Worm (Caenorhabditis elegans) whole organism, late embryonic: ENCODE results near the gene F54D5.5.

Experiments
- C08G9.2 ChIP-seq: sonication (generic microtip); optimal IDR thresholded peaks from 2 replicates; lab custom pipeline; 2016; ENCODE audit warnings: mild to moderate bottlenecking, missing genetic modification characterization, moderate library complexity, missing compliant biosample characterization
- C38D4.7 ChIP-seq: fragments of 200-800 bp; sonication (Bioruptor generic); optimal IDR thresholded peaks from 2 replicates; lab custom pipeline; 2018; ENCODE audit warnings: mild to moderate bottlenecking, missing genetic modification characterization, moderate library complexity, missing compliant biosample characterization
- F13H6.1 ChIP-seq: sonication (generic microtip); optimal IDR thresholded peaks from 2 replicates; lab custom pipeline; 2016; ENCODE audit warnings: missing genetic modification characterization, missing compliant biosample characterization
- K02D7.2 ChIP-seq: sonication (generic microtip); optimal IDR thresholded peaks from 2 replicates; lab custom pipeline; 2017; ENCODE audit warnings: mild to moderate bottlenecking, missing genetic modification characterization, missing compliant biosample characterization
- K09A11.1 ChIP-seq: sonication (generic microtip); optimal IDR thresholded peaks from 2 replicates; lab custom pipeline; 2017; ENCODE audit warnings: antibody characterized with exemption, mild to moderate bottlenecking, missing genetic modification characterization, missing compliant biosample characterization; ENCODE audit not compliant: insufficient read depth
- T23F11.4 ChIP-seq: fragments of 200-800 bp; sonication (Bioruptor generic); optimal IDR thresholded peaks from 2 replicates; lab custom pipeline; 2018; ENCODE audit warnings: mild to moderate bottlenecking, missing genetic modification characterization, missing compliant biosample characterization
- ahr-1 ChIP-seq: sonication (generic microtip); optimal IDR thresholded peaks from 2 replicates; lab custom pipeline; 2016; ENCODE audit warnings: missing genetic modification characterization, missing compliant biosample characterization
- ama-1 ChIP-seq: fragments of 150-350 bp; optimal IDR thresholded peaks from 2 replicates; lab custom pipeline; 2014
- ceh-18 ChIP-seq: sonication (generic microtip); optimal IDR thresholded peaks from 2 replicates; lab custom pipeline; 2016; ENCODE audit warnings: missing genetic modification characterization, missing compliant biosample characterization
- ceh-19 ChIP-seq: fragments of 200-800 bp; sonication (Bioruptor generic); optimal IDR thresholded peaks from 2 replicates; lab custom pipeline; 2018; ENCODE audit warnings: mild to moderate bottlenecking, missing genetic modification characterization, missing compliant biosample characterization
- ceh-22 ChIP-seq: sonication (generic microtip); optimal IDR thresholded peaks from 2 replicates; lab custom pipeline; 2017; ENCODE audit warnings: missing biosample characterization, missing genetic modification characterization
- ceh-30 ChIP-seq: fragments of 150-350 bp; optimal IDR thresholded peaks from 2 replicates; lab custom pipeline; 2014; ENCODE audit warnings: missing biosample characterization, missing genetic modification characterization
- ceh-31 ChIP-seq: sonication (generic microtip); optimal IDR thresholded peaks from 2 replicates; lab custom pipeline; 2016; ENCODE audit warnings: missing genetic modification characterization, missing compliant biosample characterization
- ceh-34 ChIP-seq: sonication (generic microtip); optimal IDR thresholded peaks from 2 replicates; lab custom pipeline; 2016; ENCODE audit warnings: mild to moderate bottlenecking, missing genetic modification characterization, missing compliant biosample characterization
- ceh-45 ChIP-seq: fragments of 200-800 bp; sonication (Bioruptor generic); IDR thresholded peaks from 2 replicates; pipeline ENCODE4 v1.3.6; 2022; ENCODE audit warnings: missing genetic modification reagents, missing genetic modification characterization, missing compliant biosample characterization
- ceh-6 ChIP-seq: fragments of 200-800 bp; sonication (Bioruptor generic); optimal IDR thresholded peaks from 2 replicates; lab custom pipeline; 2018; ENCODE audit warnings: mild to moderate bottlenecking, missing genetic modification characterization, missing compliant biosample characterization
- ceh-9 ChIP-seq: sonication (generic microtip); optimal IDR thresholded peaks from 2 replicates; lab custom pipeline; 2016; ENCODE audit warnings: mild to moderate bottlenecking, missing genetic modification characterization, inconsistent platforms, missing compliant biosample characterization
- dmd-4 ChIP-seq: sonication (generic microtip); optimal IDR thresholded peaks from 2 replicates; lab custom pipeline; 2016; ENCODE audit warnings: borderline replicate concordance, missing genetic modification characterization, missing compliant biosample characterization
- dve-1 ChIP-seq: sonication (generic microtip); optimal IDR thresholded peaks from 2 replicates; lab custom pipeline; 2017; ENCODE audit warnings: antibody characterized with exemption, mild to moderate bottlenecking, missing genetic modification characterization, missing compliant biosample characterization
- elt-2 ChIP-seq: sonication (generic microtip); optimal IDR thresholded peaks from 2 replicates; lab custom pipeline; 2016; ENCODE audit warnings: missing genetic modification reagents, missing genetic modification characterization, missing compliant biosample characterization
- elt-4 ChIP-seq: sonication (generic microtip); optimal IDR thresholded peaks from 2 replicates; lab custom pipeline; 2016; ENCODE audit warnings: missing genetic modification characterization, missing compliant biosample characterization
- ets-4 ChIP-seq: sonication (generic microtip); optimal IDR thresholded peaks from 2 replicates; lab custom pipeline; 2016; ENCODE audit warnings: missing genetic modification characterization, missing compliant biosample characterization
- eyg-1 ChIP-seq: sonication (generic microtip); optimal IDR thresholded peaks from 2 replicates; lab custom pipeline; 2016; ENCODE audit warnings: missing genotype, missing genetic modification characterization, missing compliant biosample characterization
- fax-1 ChIP-seq: sonication (generic microtip); optimal IDR thresholded peaks from 2 replicates; lab custom pipeline; 2016; ENCODE audit warnings: missing genotype, missing genetic modification characterization, missing compliant biosample characterization
- fkh-6 ChIP-seq: sonication (generic microtip); optimal IDR thresholded peaks from 2 replicates; lab custom pipeline; 2016; ENCODE audit warnings: missing genetic modification characterization, missing compliant biosample characterization
- gmeb-2 ChIP-seq: sonication (generic microtip); optimal IDR thresholded peaks from 2 replicates; lab custom pipeline; 2016; ENCODE audit warnings: missing genetic modification characterization, inconsistent platforms, missing compliant biosample characterization
- hlh-13 ChIP-seq: fragments of 200-800 bp; sonication (Bioruptor generic); optimal IDR thresholded peaks from 2 replicates; lab custom pipeline; 2018; ENCODE audit warnings: mild to moderate bottlenecking, missing genetic modification characterization, missing compliant biosample characterization
- hlh-15 ChIP-seq: sonication (generic microtip); optimal IDR thresholded peaks from 2 replicates; lab custom pipeline; 2016; ENCODE audit warnings: missing genetic modification characterization, missing compliant biosample characterization
- hlh-30 ChIP-seq: sonication (generic microtip); optimal IDR thresholded peaks from 2 replicates; lab custom pipeline; 2017; ENCODE audit warnings: antibody characterized with exemption, missing genetic modification characterization, missing compliant biosample characterization; ENCODE audit not compliant: insufficient read depth
- hlh-8 ChIP-seq: sonication (generic microtip); optimal IDR thresholded peaks from 2 replicates; lab custom pipeline; 2016; ENCODE audit warnings: missing genotype, missing genetic modification characterization, missing compliant biosample characterization
- lin-11 ChIP-seq: fragments of 200-800 bp; sonication (Bioruptor generic); optimal IDR thresholded peaks from 2 replicates; lab custom pipeline; 2018; ENCODE audit warnings: mild to moderate bottlenecking, missing genetic modification characterization, missing compliant biosample characterization
- mec-3 ChIP-seq: sonication (generic microtip); optimal IDR thresholded peaks from 2 replicates; lab custom pipeline; 2016; ENCODE audit warnings: borderline replicate concordance, missing genetic modification characterization, missing compliant biosample characterization
- nfya-1 ChIP-seq: sonication (generic microtip); optimal IDR thresholded peaks from 2 replicates; lab custom pipeline; 2017; ENCODE audit warnings: missing genetic modification characterization, mild to moderate bottlenecking, missing compliant biosample characterization, antibody characterized with exemption, moderate library complexity
- nhr-11 ChIP-seq: fragments of 150-350 bp; optimal IDR thresholded peaks from 2 replicates; lab custom pipeline; 2014; ENCODE audit warnings: missing biosample characterization, missing genetic modification characterization
- nhr-232 ChIP-seq: sonication (generic microtip); optimal IDR thresholded peaks from 2 replicates; lab custom pipeline; 2016; ENCODE audit warnings: missing genetic modification characterization, missing compliant biosample characterization
- npax-4 ChIP-seq: sonication (generic microtip); optimal IDR thresholded peaks from 2 replicates; lab custom pipeline; 2016; ENCODE audit warnings: missing genetic modification characterization, missing compliant biosample characterization
- odd-2 ChIP-seq: sonication (generic microtip); optimal IDR thresholded peaks from 2 replicates; lab custom pipeline; 2017; ENCODE audit warnings: antibody characterized with exemption, mild to moderate bottlenecking, missing genetic modification characterization, missing compliant biosample characterization
- pag-3 ChIP-seq: sonication (generic microtip); optimal IDR thresholded peaks from 2 replicates; lab custom pipeline; 2016; ENCODE audit warnings: missing compliant biosample characterization, missing genetic modification characterization, borderline replicate concordance
- pat-9 ChIP-seq: fragments of 200-800 bp; sonication (Bioruptor generic); optimal IDR thresholded peaks from 2 replicates; lab custom pipeline; 2018; ENCODE audit warnings: mild to moderate bottlenecking, missing genetic modification characterization, moderate library complexity, missing compliant biosample characterization
- pax-1 ChIP-seq: fragments of 150-350 bp; optimal IDR thresholded peaks from 2 replicates; lab custom pipeline; 2014; ENCODE audit warnings: missing biosample characterization, missing genetic modification characterization
- pha-4 ChIP-seq: fragments of 150-350 bp; optimal IDR thresholded peaks from 2 replicates; lab custom pipeline; 2018; ENCODE audit warnings: missing biosample characterization, missing genetic modification reagents, missing genetic modification characterization
- pqm-1 ChIP-seq: sonication (generic microtip); optimal IDR thresholded peaks from 2 replicates; lab custom pipeline; 2016; ENCODE audit warnings: missing genetic modification characterization, missing compliant biosample characterization
- ref-2 ChIP-seq: sonication (generic microtip); optimal IDR thresholded peaks from 2 replicates; lab custom pipeline; 2016; ENCODE audit warnings: missing genetic modification characterization, missing compliant biosample characterization
- sdc-2 ChIP-seq: sonication (generic microtip); optimal IDR thresholded peaks from 2 replicates; lab custom pipeline; 2016; ENCODE audit warnings: missing genotype, missing genetic modification characterization, missing compliant biosample characterization
- sox-2 ChIP-seq: fragments of 200-800 bp; sonication (Bioruptor generic); IDR thresholded peaks from 2 replicates; pipeline ENCODE4 v1.3.6; 2022; ENCODE audit warnings: missing genetic modification reagents, missing genetic modification characterization, missing compliant biosample characterization
- tbx-2 ChIP-seq: sonication (generic microtip); optimal IDR thresholded peaks from 2 replicates; lab custom pipeline; 2016; ENCODE audit warnings: missing genetic modification characterization, missing compliant biosample characterization
- tbx-7 ChIP-seq: sonication (generic microtip); optimal IDR thresholded peaks from 2 replicates; lab custom pipeline; 2016; ENCODE audit warnings: missing genotype, missing genetic modification characterization, missing compliant biosample characterization
- unc-42 ChIP-seq: sonication (generic microtip); optimal IDR thresholded peaks from 2 replicates; lab custom pipeline; 2016; ENCODE audit warnings: missing genotype, missing genetic modification characterization, missing compliant biosample characterization
- unc-86 ChIP-seq: sonication (generic microtip); optimal IDR thresholded peaks from 2 replicates; lab custom pipeline; 2016; ENCODE audit warnings: missing genetic modification characterization, missing compliant biosample characterization
- ztf-16 ChIP-seq: sonication (generic microtip); optimal IDR thresholded peaks from 2 replicates; lab custom pipeline; 2017; ENCODE audit warnings: missing genetic modification characterization, missing compliant biosample characterization

F54D5.5 gene

ce11 chrII:11537606-11538016, 29.2 kb downstream of the F54D5.5 start:
- peak; percentile 96 for TF ChIP-seq ama-1 (lab: Kevin White, UChicago)
- TF ChIP-seq pha-4 (tag; lab: Kevin White, UChicago) = no peak
- no peak for TF ChIP-seq C38D4.7
- TF ChIP-seq K09A11.1 (tag; lab: Kevin White, UChicago) = no peak
- TF ChIP-seq fax-1 (tag; lab: Kevin White, UChicago) = no peak
- TF ChIP-seq lin-11 (tag; lab: Kevin White, UChicago) = no peak
- no peak for TF ChIP-seq K02D7.2 (tag; lab: Kevin White, UChicago)

DNA sequence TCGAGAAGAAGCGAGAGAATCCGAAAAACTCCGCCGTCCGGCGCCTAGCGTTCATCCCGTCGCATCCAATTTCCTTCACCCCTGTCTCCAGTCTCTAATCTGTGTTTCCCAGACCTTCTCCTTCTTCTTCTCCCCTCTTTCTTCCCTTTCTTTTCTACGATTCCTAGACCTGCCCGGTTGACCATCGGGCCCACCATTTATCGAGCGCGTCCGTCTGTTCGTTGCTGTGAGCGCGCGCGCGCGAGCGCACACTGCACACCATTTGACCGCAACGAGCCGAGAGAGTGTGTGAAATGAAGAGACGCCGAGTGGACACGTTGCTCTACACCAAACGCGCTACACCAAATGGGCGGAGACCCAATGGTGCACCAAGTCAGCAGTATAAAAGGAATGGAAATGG, 29.7 kb downstream of the F54D5.5 start:
- TF ChIP-seq ceh-18 (tag; lab: Kevin White, UChicago) = no peak
- no peak for TF ChIP-seq pat-9 (tag; lab: Kevin White, UChicago)
- peak; percentile 52 for TF ChIP-seq ref-2 (tag; lab: Kevin White, UChicago)
- TF ChIP-seq hlh-13 (GFP tag; lab: Kevin White, UChicago) = no peak
- TF ChIP-seq lin-11 (tag; lab: Kevin White, UChicago) = no peak
- no peak for TF ChIP-seq K09A11.1 (tag; lab: Kevin White, UChicago)
- TF ChIP-seq sdc-2 (tag; lab: Kevin White, UChicago) = no peak
- TF ChIP-seq pqm-1 (tag; lab: Kevin White, UChicago) = no peak
- no peak for TF ChIP-seq pha-4 (tag; lab: Kevin White, UChicago)
- TF ChIP-seq sox-2 (GFP tag; lab: Robert Waterston, UW) = no peak
- peak; percentile 5 for TF ChIP-seq T23F11.4
- peak; percentile 13 for TF ChIP-seq tbx-2
- no peak for TF ChIP-seq pag-3 (tag; lab: Kevin White, UChicago)
- no peak for TF ChIP-seq gmeb-2 (tag; lab: Kevin White, UChicago)
- no peak for TF ChIP-seq npax-4 (tag; lab: Kevin White, UChicago)
- TF ChIP-seq ceh-34 = peak; percentile 78
- TF ChIP-seq ceh-45 = no peak
- no peak for TF ChIP-seq ceh-9 (tag; lab: Kevin White, UChicago)
- no peak for TF ChIP-seq ahr-1 (tag; lab: Kevin White, UChicago)
- TF ChIP-seq elt-2 (tag; lab: Kevin White, UChicago) = no peak
- no peak for TF ChIP-seq fkh-6 (tag; lab: Kevin White, UChicago)
- TF ChIP-seq hlh-8 (tag; lab: Kevin White, UChicago) = no peak
- no peak for TF ChIP-seq ztf-16 (tag; lab: Kevin White, UChicago)
- no peak for TF ChIP-seq ama-1 (lab: Kevin White, UChicago)
- TF ChIP-seq hlh-15 = no peak
- TF ChIP-seq dmd-4 (tag; lab: Kevin White, UChicago) = peak; percentile 41
- TF ChIP-seq pax-1 (tag; lab: Kevin White, UChicago) = peak; percentile 28
- peak; percentile 66 for TF ChIP-seq ceh-31
- no peak for TF ChIP-seq nhr-232 (tag; lab: Kevin White, UChicago)
- no peak for TF ChIP-seq unc-86 (tag; lab: Kevin White, UChicago)
- TF ChIP-seq ceh-22 (tag; lab: Kevin White, UChicago) = no peak
- TF ChIP-seq ets-4 (tag; lab: Kevin White, UChicago) = no peak
- TF ChIP-seq K02D7.2 (tag; lab: Kevin White, UChicago) = no peak
- no peak for TF ChIP-seq C38D4.7
- TF ChIP-seq unc-42 (tag; lab: Kevin White, UChicago) = no peak
- TF ChIP-seq eyg-1 (tag; lab: Kevin White, UChicago) = peak; percentile 60
- TF ChIP-seq mec-3 = no peak
- no peak for TF ChIP-seq odd-2 (tag; lab: Kevin White, UChicago)
- TF ChIP-seq dve-1 (tag; lab: Kevin White, UChicago) = no peak
- TF ChIP-seq fax-1 (tag; lab: Kevin White, UChicago) = no peak
- no peak for TF ChIP-seq elt-4 (tag; lab: Kevin White, UChicago)
- TF ChIP-seq nfya-1 = peak; percentile 45
- no peak for TF ChIP-seq ceh-30
- TF ChIP-seq F13H6.1 = no peak
- peak; percentile 58 for TF ChIP-seq ceh-19
- TF ChIP-seq nhr-11 = no peak
- TF ChIP-seq ceh-6 = peak; percentile 17
- peak; percentile 80 for TF ChIP-seq hlh-30 (tag; lab: Kevin White, UChicago)
- TF ChIP-seq C08G9.2 (tag; lab: Kevin White, UChicago) = peak; percentile 33
- TF ChIP-seq tbx-7 = no peak
